Worm (Caenorhabditis elegans) whole organism, L2 larva: ENCODE data around the gene ugt-21.

ENCODE experiments used
- C34F6.9 ChIP-seq: fragments of 150-350 bp; optimal IDR thresholded peaks from 2 replicates; lab custom pipeline; 2014; ENCODE audit warnings: missing biosample characterization, missing genetic modification characterization
- F13H6.1 ChIP-seq: sonication (generic microtip); optimal IDR thresholded peaks from 2 replicates; lab custom pipeline; 2016; ENCODE audit warnings: missing genetic modification characterization, missing compliant biosample characterization
- R02D3.7 ChIP-seq: fragments of 150-350 bp; optimal IDR thresholded peaks from 2 replicates; lab custom pipeline; 2014; ENCODE audit warnings: missing biosample characterization, missing genetic modification characterization
- Y55F3AM.14 ChIP-seq: fragments of 200-800 bp; sonication (Bioruptor generic); optimal IDR thresholded peaks from 2 replicates; lab custom pipeline; 2018; ENCODE audit warnings: mild to moderate bottlenecking, missing genetic modification characterization, missing compliant biosample characterization
- ZK546.5 ChIP-seq: sonication (generic microtip); optimal IDR thresholded peaks from 2 replicates; lab custom pipeline; 2017; ENCODE audit warnings: missing biosample characterization, missing genetic modification characterization
- alr-1 ChIP-seq: fragments of 150-350 bp; optimal IDR thresholded peaks from 2 replicates; lab custom pipeline; 2014; ENCODE audit warnings: missing biosample characterization, missing genetic modification characterization
- aly-2 ChIP-seq: fragments of 150-350 bp; optimal IDR thresholded peaks from 2 replicates; lab custom pipeline; 2014; ENCODE audit warnings: missing biosample characterization, missing genetic modification characterization
- ama-1 ChIP-seq: fragments of 150-350 bp; optimal IDR thresholded peaks from 2 replicates; lab custom pipeline; 2018; ENCODE audit warnings: inconsistent platforms
- blmp-1 ChIP-seq: sonication (generic microtip); optimal IDR thresholded peaks from 2 replicates; lab custom pipeline; 2017; ENCODE audit warnings: missing genetic modification characterization, mild to moderate bottlenecking, missing compliant biosample characterization, antibody characterized with exemption, moderate library complexity; ENCODE audit not compliant: insufficient read depth
- ceh-16 ChIP-seq: fragments of 150-350 bp; optimal IDR thresholded peaks from 2 replicates; lab custom pipeline; 2014; ENCODE audit warnings: missing biosample characterization, missing genetic modification characterization
- ceh-82 ChIP-seq: fragments of 150-350 bp; optimal IDR thresholded peaks from 2 replicates; lab custom pipeline; 2014; ENCODE audit warnings: missing biosample characterization, missing genetic modification characterization
- crh-2 ChIP-seq: sonication (generic microtip); optimal IDR thresholded peaks from 2 replicates; lab custom pipeline; 2017; ENCODE audit warnings: missing biosample characterization, missing genetic modification characterization
- dmd-4 ChIP-seq: sonication (generic microtip); optimal IDR thresholded peaks from 2 replicates; lab custom pipeline; 2017; ENCODE audit warnings: missing biosample characterization, missing genetic modification characterization
- elt-1 ChIP-seq: fragments of 150-350 bp; optimal IDR thresholded peaks from 2 replicates; lab custom pipeline; 2014; ENCODE audit warnings: missing biosample characterization, missing genetic modification characterization
- elt-3 ChIP-seq: sonication (generic microtip); optimal IDR thresholded peaks from 2 replicates; lab custom pipeline; 2017; ENCODE audit warnings: missing biosample characterization, missing genetic modification characterization
- fos-1 ChIP-seq: fragments of 150-350 bp; optimal IDR thresholded peaks from 2 replicates; lab custom pipeline; 2014; ENCODE audit warnings: missing biosample characterization, missing genetic modification characterization
- gmeb-1 ChIP-seq: fragments of 150-350 bp; optimal IDR thresholded peaks from 2 replicates; lab custom pipeline; 2014; ENCODE audit warnings: missing biosample characterization, missing genetic modification characterization
- lin-11 ChIP-seq: fragments of 150-350 bp; sonication (generic microtip); optimal IDR thresholded peaks from 2 replicates; lab custom pipeline; 2014; ENCODE audit warnings: missing biosample characterization, missing genetic modification characterization, inconsistent platforms, mixed read lengths
- lin-13 ChIP-seq: fragments of 150-350 bp; optimal IDR thresholded peaks from 2 replicates; lab custom pipeline; 2014; ENCODE audit warnings: missing biosample characterization, missing genetic modification reagents, missing genetic modification characterization
- lin-39 ChIP-seq: fragments of 150-350 bp; optimal IDR thresholded peaks from 2 replicates; lab custom pipeline; 2014; ENCODE audit warnings: missing biosample characterization, missing genetic modification reagents, missing genetic modification characterization
- lsy-2 ChIP-seq, 2 experiments: fragments of 150-350 bp in 1 of 2; sonication (generic microtip) in 1 of 2; optimal IDR thresholded peaks; 2 replicates each; lab custom pipeline; 2014 to 2017; ENCODE audit warnings: missing biosample characterization in 2 of 2, missing genetic modification characterization in 2 of 2
- mab-5 ChIP-seq: fragments of 150-350 bp; optimal IDR thresholded peaks from 2 replicates; lab custom pipeline; 2014; ENCODE audit warnings: missing biosample characterization, missing genetic modification characterization
- mbf-1 ChIP-seq: sonication (generic microtip); optimal IDR thresholded peaks from 2 replicates; lab custom pipeline; 2017; ENCODE audit warnings: missing biosample characterization, missing genetic modification characterization
- nhr-10 ChIP-seq: sonication (generic microtip); optimal IDR thresholded peaks from 2 replicates; lab custom pipeline; 2017; ENCODE audit warnings: missing biosample characterization, missing genetic modification characterization
- nhr-11 ChIP-seq: fragments of 150-350 bp; optimal IDR thresholded peaks from 2 replicates; lab custom pipeline; 2014; ENCODE audit warnings: missing biosample characterization, missing genetic modification characterization
- nhr-12 ChIP-seq: fragments of 150-350 bp; optimal IDR thresholded peaks from 2 replicates; lab custom pipeline; 2014; ENCODE audit warnings: missing biosample characterization, missing genetic modification characterization
- nhr-129 ChIP-seq: fragments of 150-350 bp; optimal IDR thresholded peaks from 2 replicates; lab custom pipeline; 2014; ENCODE audit warnings: missing biosample characterization, missing genetic modification characterization
- nhr-21 ChIP-seq: fragments of 150-350 bp; optimal IDR thresholded peaks from 2 replicates; lab custom pipeline; 2014; ENCODE audit warnings: missing biosample characterization, missing genetic modification characterization
- nhr-23 ChIP-seq: fragments of 150-350 bp; optimal IDR thresholded peaks from 2 replicates; lab custom pipeline; 2014; ENCODE audit warnings: missing biosample characterization, missing genetic modification reagents, missing genetic modification characterization
- nhr-237 ChIP-seq: fragments of 150-350 bp; optimal IDR thresholded peaks from 2 replicates; lab custom pipeline; 2014; ENCODE audit warnings: missing biosample characterization, missing genetic modification characterization
- nhr-25 ChIP-seq: fragments of 150-350 bp; sonication (generic microtip); optimal IDR thresholded peaks from 3 replicates; lab custom pipeline; 2014; ENCODE audit warnings: missing biosample characterization, missing genetic modification characterization
- nhr-6 ChIP-seq: fragments of 150-350 bp; optimal IDR thresholded peaks from 2 replicates; lab custom pipeline; 2014; ENCODE audit warnings: missing biosample characterization, missing genetic modification characterization
- nhr-77 ChIP-seq: fragments of 150-350 bp; optimal IDR thresholded peaks from 2 replicates; lab custom pipeline; 2014; ENCODE audit warnings: missing biosample characterization, missing genetic modification characterization
- peb-1 ChIP-seq: fragments of 150-350 bp; optimal IDR thresholded peaks from 2 replicates; lab custom pipeline; 2014; ENCODE audit warnings: missing biosample characterization, missing genetic modification characterization
- sem-4 ChIP-seq: fragments of 150-350 bp; optimal IDR thresholded peaks from 2 replicates; lab custom pipeline; 2014; ENCODE audit warnings: missing biosample characterization, missing genetic modification reagents, missing genetic modification characterization
- skn-1 ChIP-seq: sonication (generic microtip); optimal IDR thresholded peaks from 2 replicates; lab custom pipeline; 2017; ENCODE audit warnings: missing biosample characterization, missing genetic modification characterization
- sma-3 ChIP-seq: sonication (generic microtip); optimal IDR thresholded peaks from 2 replicates; lab custom pipeline; 2016; ENCODE audit warnings: missing genetic modification reagents, missing genetic modification characterization, missing compliant biosample characterization
- sma-9 ChIP-seq, 2 experiments: fragments of 150-350 bp in 1 of 2; sonication (generic microtip) in 1 of 2; optimal IDR thresholded peaks; 2 replicates each; lab custom pipeline; 2014 to 2016; ENCODE audit warnings: missing genetic modification characterization in 2 of 2, mild to moderate bottlenecking in 1 of 2, missing biosample characterization in 1 of 2, missing compliant biosample characterization in 1 of 2, missing genetic modification reagents in 1 of 2, moderate library complexity in 1 of 2
- snpc-4 ChIP-seq: fragments of 150-350 bp; optimal IDR thresholded peaks from 2 replicates; lab custom pipeline; 2014; ENCODE audit warnings: missing biosample characterization, missing genetic modification characterization
- unc-39 ChIP-seq: fragments of 150-350 bp; optimal IDR thresholded peaks from 2 replicates; lab custom pipeline; 2014; ENCODE audit warnings: missing biosample characterization, missing genetic modification characterization
- unc-55 ChIP-seq: fragments of 150-350 bp; sonication (generic microtip); optimal IDR thresholded peaks from 3 replicates; lab custom pipeline; 2014; ENCODE audit warnings: missing biosample characterization, missing genetic modification reagents, missing genetic modification characterization
- unc-62 ChIP-seq: fragments of 150-350 bp; optimal IDR thresholded peaks from 2 replicates; lab custom pipeline; 2014; ENCODE audit warnings: missing biosample characterization, missing genetic modification reagents, missing genetic modification characterization
- zag-1 ChIP-seq: fragments of 150-350 bp; optimal IDR thresholded peaks from 2 replicates; lab custom pipeline; 2014; ENCODE audit warnings: missing biosample characterization, missing genetic modification characterization
- ztf-1 ChIP-seq: fragments of 200-800 bp; sonication (Bioruptor generic); conservative IDR thresholded peaks from 2 replicates; pipeline ENCODE4 v1.3.6; 2022; ENCODE audit warnings: missing genetic modification characterization, missing compliant biosample characterization
- ztf-11 ChIP-seq: sonication (generic microtip); optimal IDR thresholded peaks from 2 replicates; lab custom pipeline; 2017; ENCODE audit warnings: missing biosample characterization, missing genetic modification characterization
- ztf-4 ChIP-seq: fragments of 150-350 bp; optimal IDR thresholded peaks from 2 replicates; lab custom pipeline; 2014; ENCODE audit warnings: missing biosample characterization, missing genetic modification characterization

ugt-21 gene

DNA sequence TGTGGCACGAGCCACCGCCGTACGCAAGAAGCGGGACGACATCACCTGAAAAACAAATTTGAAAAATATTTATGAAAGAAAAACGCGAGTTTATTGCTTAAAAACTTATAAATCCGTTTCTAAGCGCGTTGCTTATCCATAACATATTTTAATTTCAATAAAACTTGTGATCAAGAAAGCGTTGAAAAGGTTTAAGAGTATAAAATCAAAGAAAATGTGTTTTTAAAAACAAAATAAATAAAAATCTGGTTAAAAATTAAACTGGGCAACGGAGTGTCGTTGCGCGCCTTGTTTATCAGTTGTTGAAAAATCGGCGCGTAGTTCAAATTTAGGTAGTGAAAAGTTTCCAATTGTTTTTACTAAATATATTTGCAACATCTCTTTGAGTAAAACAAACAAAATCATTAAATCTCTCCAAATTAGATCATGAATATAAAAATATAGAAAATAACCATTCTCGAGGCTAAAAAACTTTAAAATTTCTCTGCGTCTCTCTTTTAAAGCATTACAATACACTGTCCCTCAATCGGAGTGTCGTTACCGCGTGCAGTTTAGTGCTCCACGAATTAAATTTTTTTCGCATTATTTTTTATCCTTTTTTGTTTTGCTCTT lies 24.8 kb downstream of the ugt-21 start, which contains the start of gene ndua-5:
ndua-5 (minus strand) TSS at position 51 of the 612 bp plus-strand sequence.
- TF ChIP-seq ZK546.5 = no peak
- TF ChIP-seq sma-9 (GFP tag; optimal IDR thresholded peaks at IDR 0.05; lab: Kevin White, UChicago) = peak; percentile 12
- TF ChIP-seq sma-9 (tag; optimal IDR thresholded peaks at IDR 0.05; lab: Kevin White, UChicago) = no peak
- TF ChIP-seq peb-1 = no peak
- TF ChIP-seq nhr-21 (tag; lab: Kevin White, UChicago) = no peak
- TF ChIP-seq nhr-23 (tag; lab: Kevin White, UChicago) = no peak
- no peak for TF ChIP-seq ama-1 (lab: Kevin White, UChicago)
- TF ChIP-seq nhr-11 (tag; lab: Kevin White, UChicago) = no peak
- TF ChIP-seq ceh-82 = no peak
- no peak for TF ChIP-seq nhr-12 (tag; lab: Kevin White, UChicago)
- TF ChIP-seq mab-5 (tag; lab: Kevin White, UChicago) = no peak
- TF ChIP-seq ztf-11 (tag; lab: Kevin White, UChicago) = no peak
- TF ChIP-seq C34F6.9 = peak; percentile 39
- TF ChIP-seq crh-2 = peak; percentile 36
- TF ChIP-seq nhr-25 (tag; lab: Kevin White, UChicago) = peak; percentile 21
- TF ChIP-seq aly-2 (tag; lab: Kevin White, UChicago) = no peak
- TF ChIP-seq nhr-129 = no peak
- TF ChIP-seq sma-3 (GFP tag; lab: Kevin White, UChicago) = peak; percentile 28
- peak; percentile 68 for TF ChIP-seq snpc-4
- peak; percentile 33 for TF ChIP-seq unc-55
- TF ChIP-seq lsy-2 (tag; optimal IDR thresholded peaks at IDR 0.05; lab: Kevin White, UChicago) = peak in 1 of 2 experiments; percentile 70
- no peak for TF ChIP-seq ztf-1 (GFP tag; lab: Robert Waterston, UW)
- TF ChIP-seq ceh-16 (tag; lab: Kevin White, UChicago) = no peak
- TF ChIP-seq alr-1 (tag; lab: Kevin White, UChicago) = no peak
- peak; percentile 6 for TF ChIP-seq fos-1 (tag; lab: Kevin White, UChicago)
- no peak for TF ChIP-seq nhr-10 (tag; lab: Kevin White, UChicago)
- TF ChIP-seq nhr-6 (tag; lab: Kevin White, UChicago) = no peak
- no peak for TF ChIP-seq elt-1 (tag; lab: Kevin White, UChicago)
- no peak for TF ChIP-seq unc-39
- TF ChIP-seq lin-11 (tag; lab: Kevin White, UChicago) = no peak
- TF ChIP-seq blmp-1 (tag; lab: Kevin White, UChicago) = no peak
- no peak for TF ChIP-seq unc-62
- no peak for TF ChIP-seq elt-3 (tag; lab: Kevin White, UChicago)
- TF ChIP-seq ztf-4 (tag; lab: Kevin White, UChicago) = no peak
- TF ChIP-seq gmeb-1 = peak; percentile 87
- TF ChIP-seq lin-13 (GFP tag; lab: Kevin White, UChicago) = peak; percentile 27
- TF ChIP-seq R02D3.7 = no peak

DNA sequence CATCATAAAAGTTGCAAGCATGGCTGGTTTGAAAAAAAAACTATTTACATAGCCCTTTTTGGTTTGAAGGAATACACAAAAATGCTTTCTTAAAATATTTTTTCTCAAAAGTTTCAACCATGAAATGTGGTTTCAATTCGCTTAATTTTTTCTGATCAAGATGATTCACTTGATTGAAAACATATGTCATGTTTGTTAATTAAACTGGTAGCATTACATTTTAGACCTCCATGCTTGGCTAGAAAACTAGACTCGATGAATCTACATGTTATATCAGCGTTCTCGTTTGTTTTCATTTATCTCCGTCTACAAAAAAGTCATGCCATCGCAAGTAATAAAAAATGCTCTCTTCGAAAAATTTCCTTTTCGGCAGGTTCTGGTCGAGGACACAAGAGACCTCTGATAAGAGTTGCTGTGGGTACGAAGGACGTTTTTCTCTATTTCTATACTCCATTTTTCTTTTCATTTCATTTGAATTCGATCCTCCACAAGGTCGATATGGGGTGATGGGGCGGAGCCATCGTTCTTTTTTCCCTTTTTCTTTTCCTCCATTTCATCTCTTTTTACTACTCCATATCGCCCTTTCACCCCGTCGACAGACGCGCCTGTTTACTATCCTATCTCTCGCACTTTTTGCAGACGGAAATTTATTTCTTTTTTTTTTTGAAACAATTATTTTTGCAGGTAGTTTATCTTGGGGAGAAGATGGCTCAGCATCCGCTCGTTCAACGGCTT lies 25.7 kb downstream of the ugt-21 start, which contains the start of gene elo-1:
elo-1 (plus strand) TSS at position 685 of the 735 bp plus-strand sequence.
- no peak for TF ChIP-seq Y55F3AM.14 (GFP tag; lab: Kevin White, UChicago)
- no peak for TF ChIP-seq ztf-4 (tag; lab: Kevin White, UChicago)
- TF ChIP-seq ceh-16 (tag; lab: Kevin White, UChicago) = no peak
- peak; percentile 57 for TF ChIP-seq gmeb-1
- no peak for TF ChIP-seq nhr-23 (tag; lab: Kevin White, UChicago)
- peak; percentile 82 for TF ChIP-seq blmp-1 (tag; lab: Kevin White, UChicago)
- no peak for TF ChIP-seq nhr-21 (tag; lab: Kevin White, UChicago)
- TF ChIP-seq ztf-11 (tag; lab: Kevin White, UChicago) = no peak
- no peak for TF ChIP-seq nhr-12 (tag; lab: Kevin White, UChicago)
- no peak for TF ChIP-seq snpc-4
- peak; percentile 69 for TF ChIP-seq sma-9 (GFP tag; optimal IDR thresholded peaks at IDR 0.05; lab: Kevin White, UChicago)
- no peak for TF ChIP-seq sma-9 (tag; optimal IDR thresholded peaks at IDR 0.05; lab: Kevin White, UChicago)
- no peak for TF ChIP-seq zag-1 (tag; lab: Kevin White, UChicago)
- no peak for TF ChIP-seq sem-4 (tag; lab: Kevin White, UChicago)
- TF ChIP-seq nhr-129 = peak; percentile 30
- TF ChIP-seq C34F6.9 = no peak
- no peak for TF ChIP-seq aly-2 (tag; lab: Kevin White, UChicago)
- TF ChIP-seq elt-1 (tag; lab: Kevin White, UChicago) = no peak
- TF ChIP-seq lin-39 (tag; lab: Kevin White, UChicago) = no peak
- TF ChIP-seq lin-13 (GFP tag; lab: Kevin White, UChicago) = peak; percentile 28
- TF ChIP-seq lsy-2 (tag; optimal IDR thresholded peaks at IDR 0.05; lab: Kevin White, UChicago) = peak in 1 of 2 experiments; percentile 16
- TF ChIP-seq elt-3 (tag; lab: Kevin White, UChicago) = no peak
- peak; percentile 34 for TF ChIP-seq nhr-25 (tag; lab: Kevin White, UChicago)
- no peak for TF ChIP-seq ztf-1 (GFP tag; lab: Robert Waterston, UW)
- no peak for TF ChIP-seq mab-5 (tag; lab: Kevin White, UChicago)
- no peak for TF ChIP-seq nhr-237 (tag; lab: Kevin White, UChicago)
- no peak for TF ChIP-seq unc-62
- TF ChIP-seq ama-1 (lab: Kevin White, UChicago) = no peak
- TF ChIP-seq dmd-4 = no peak
- no peak for TF ChIP-seq peb-1
- TF ChIP-seq lin-11 (tag; lab: Kevin White, UChicago) = no peak
- TF ChIP-seq skn-1 (tag; lab: Kevin White, UChicago) = no peak
- no peak for TF ChIP-seq nhr-11 (tag; lab: Kevin White, UChicago)
- peak; percentile 42 for TF ChIP-seq F13H6.1 (tag; lab: Kevin White, UChicago)
- TF ChIP-seq crh-2 = peak; percentile 64
- no peak for TF ChIP-seq nhr-77 (tag; lab: Kevin White, UChicago)
- TF ChIP-seq mbf-1 = no peak
- TF ChIP-seq unc-39 = no peak
- TF ChIP-seq R02D3.7 = no peak
- TF ChIP-seq fos-1 (tag; lab: Kevin White, UChicago) = peak; percentile 80
